Fruit fly (Drosophila melanogaster): ENCODE data around the gene mRNA-cap.

Gene mRNA-cap

DNA sequence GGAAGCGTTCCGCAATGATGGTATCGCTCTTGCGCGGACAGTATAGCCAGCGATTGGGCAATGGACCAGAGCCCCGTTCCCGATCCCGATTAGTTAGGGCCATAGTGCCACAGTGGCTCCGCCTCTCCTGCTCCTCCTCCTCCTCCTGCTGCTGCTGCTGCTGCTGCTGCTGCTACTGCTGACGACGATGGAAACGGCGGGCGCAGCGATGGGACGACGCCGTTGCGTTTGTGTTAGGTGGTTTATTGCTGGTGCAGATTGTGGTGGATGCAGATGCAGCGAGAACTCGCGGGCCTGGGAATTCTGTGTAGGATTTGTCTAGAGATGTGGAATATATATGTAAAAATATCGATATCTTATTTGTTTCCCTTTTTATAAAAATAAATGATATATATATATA is at the start of gene mRNA-cap:
TSS of gene mRNA-cap (minus strand) at position 344 of the 400 bp plus-strand sequence.
- TF ChIP-seq CG17801 (GFP tag; optimal IDR thresholded peaks at IDR 0.05; ENCODE audit: partially characterized antibody) = no peak

DNA sequence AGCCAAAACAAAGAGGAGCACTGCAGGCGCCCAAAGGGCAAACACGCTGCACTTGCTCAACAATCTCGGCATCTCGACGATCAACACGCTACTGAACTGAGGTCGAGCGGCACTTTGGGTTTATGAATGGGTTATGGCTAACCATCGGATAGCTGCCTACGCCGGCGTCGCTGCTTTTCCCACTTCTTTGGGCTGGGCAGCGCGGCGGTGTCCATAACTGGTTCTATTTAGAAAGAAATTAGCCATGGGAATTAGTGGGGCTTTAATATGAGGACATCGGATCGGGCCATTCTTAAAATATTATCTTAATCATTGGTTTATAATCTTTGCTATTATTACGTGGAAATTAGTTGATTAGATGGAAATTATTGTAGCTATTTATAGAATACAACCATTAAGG is 46.7 kb upstream of the mRNA-cap start, which contains the start of gene CG9400:
TSS of gene CG9400 (minus strand) at position 101 of the 400 bp plus-strand sequence.
- no peak for TF ChIP-seq CG17801 (GFP tag; optimal IDR thresholded peaks at IDR 0.05; ENCODE audit: partially characterized antibody)

DNA sequence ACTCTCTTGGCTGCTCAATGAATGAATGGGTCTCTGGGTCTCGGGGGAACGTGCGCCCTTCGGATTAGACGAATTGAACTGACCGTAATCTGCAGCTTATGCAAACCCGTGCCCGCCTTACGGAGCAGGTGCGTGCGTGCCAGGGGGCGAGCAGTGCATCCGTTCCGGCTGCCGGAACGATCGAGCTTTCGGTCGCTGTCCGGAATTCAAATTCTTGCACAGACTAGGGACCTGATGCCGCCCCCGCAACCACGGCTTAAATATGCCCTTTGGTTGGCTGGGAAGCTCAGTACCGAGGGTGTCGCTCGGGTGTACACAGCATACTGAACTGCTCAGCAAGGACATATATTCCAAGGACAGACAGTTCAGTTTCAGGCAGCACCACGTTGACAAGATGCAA is 34.8 kb upstream of the mRNA-cap start, which contains the start of gene Muc12Ea:
TSS of gene Muc12Ea (plus strand) at position 301 of the 400 bp plus-strand sequence.
- TF ChIP-seq CG17801 (GFP tag; optimal IDR thresholded peaks at IDR 0.05; ENCODE audit: partially characterized antibody) = no peak

DNA sequence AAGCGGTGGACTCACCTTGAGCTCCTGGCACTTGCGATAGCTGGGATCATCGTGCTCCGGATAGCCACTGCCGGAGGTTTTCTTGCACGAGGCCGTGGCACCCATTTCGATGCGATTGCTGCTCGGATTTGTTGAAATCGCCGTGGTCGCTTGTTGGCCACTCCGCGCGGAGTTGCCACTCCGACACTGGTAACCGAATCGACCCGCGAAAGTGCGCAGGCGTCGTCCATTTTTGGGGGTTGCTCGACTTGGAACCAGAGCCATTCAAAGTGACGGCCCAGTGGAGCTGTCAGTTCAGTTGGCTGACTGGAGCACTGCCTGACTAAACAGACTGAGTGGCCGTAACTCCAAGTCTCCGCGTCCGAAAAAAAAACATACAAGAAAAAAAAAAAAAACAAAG is 23.5 kb upstream of the mRNA-cap start, which contains the start of the genes CG13404 and na:
TSS of gene CG13404 (minus strand) at position 176 of the 400 bp plus-strand sequence.
TSS of gene na (plus strand) at position 293 of the 400 bp plus-strand sequence.
- TF ChIP-seq CG17801 (GFP tag; optimal IDR thresholded peaks at IDR 0.05; ENCODE audit: partially characterized antibody) = no peak

DNA sequence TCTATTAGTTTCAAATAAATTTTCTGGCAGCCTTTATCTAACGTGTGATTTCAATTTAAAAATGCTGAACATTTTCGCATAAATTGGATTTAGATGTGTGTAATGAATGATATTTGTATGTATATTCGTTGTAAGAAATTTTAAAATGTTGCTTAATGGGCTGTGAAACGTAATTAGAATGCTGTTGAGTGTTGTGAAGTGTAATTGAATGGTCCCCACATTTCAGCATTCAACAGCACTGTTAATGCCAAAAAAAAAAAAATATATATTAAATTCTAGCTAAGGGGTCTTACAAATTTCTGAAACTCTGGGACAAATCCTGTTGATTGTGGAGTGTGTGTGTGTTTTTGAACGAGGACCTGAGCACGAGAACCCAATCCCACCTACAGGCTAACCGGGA is 22.5 kb upstream of the mRNA-cap start:
- no peak for TF ChIP-seq CG17801 (GFP tag; optimal IDR thresholded peaks at IDR 0.05; ENCODE audit: partially characterized antibody)

DNA sequence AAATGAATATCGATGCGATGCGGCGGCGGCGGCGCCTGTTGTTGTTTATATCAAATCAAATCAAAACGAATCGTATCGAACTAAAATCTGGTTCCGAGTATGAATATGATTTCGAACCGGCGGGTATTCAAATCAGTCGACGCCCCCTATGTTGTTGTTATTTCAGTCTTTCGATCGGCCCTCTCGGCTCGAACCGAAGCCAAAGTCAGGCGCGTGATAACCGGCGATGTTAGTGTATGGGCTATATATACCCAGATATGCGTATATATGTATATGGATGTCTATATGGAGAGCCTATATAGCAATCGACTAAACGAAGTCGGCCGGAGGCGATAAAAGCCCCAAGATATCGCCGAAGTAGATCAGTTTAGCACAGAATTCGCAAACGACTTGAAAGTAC is 18.2 kb upstream of the mRNA-cap start, which contains the start of the genes CG46317 and Tat:
TSS of gene CG46317 (plus strand) at position 361 of the 400 bp plus-strand sequence.
TSS of gene Tat (plus strand) at position 361 of the 400 bp plus-strand sequence.
- no peak for TF ChIP-seq CG17801 (GFP tag; optimal IDR thresholded peaks at IDR 0.05; ENCODE audit: partially characterized antibody)

DNA sequence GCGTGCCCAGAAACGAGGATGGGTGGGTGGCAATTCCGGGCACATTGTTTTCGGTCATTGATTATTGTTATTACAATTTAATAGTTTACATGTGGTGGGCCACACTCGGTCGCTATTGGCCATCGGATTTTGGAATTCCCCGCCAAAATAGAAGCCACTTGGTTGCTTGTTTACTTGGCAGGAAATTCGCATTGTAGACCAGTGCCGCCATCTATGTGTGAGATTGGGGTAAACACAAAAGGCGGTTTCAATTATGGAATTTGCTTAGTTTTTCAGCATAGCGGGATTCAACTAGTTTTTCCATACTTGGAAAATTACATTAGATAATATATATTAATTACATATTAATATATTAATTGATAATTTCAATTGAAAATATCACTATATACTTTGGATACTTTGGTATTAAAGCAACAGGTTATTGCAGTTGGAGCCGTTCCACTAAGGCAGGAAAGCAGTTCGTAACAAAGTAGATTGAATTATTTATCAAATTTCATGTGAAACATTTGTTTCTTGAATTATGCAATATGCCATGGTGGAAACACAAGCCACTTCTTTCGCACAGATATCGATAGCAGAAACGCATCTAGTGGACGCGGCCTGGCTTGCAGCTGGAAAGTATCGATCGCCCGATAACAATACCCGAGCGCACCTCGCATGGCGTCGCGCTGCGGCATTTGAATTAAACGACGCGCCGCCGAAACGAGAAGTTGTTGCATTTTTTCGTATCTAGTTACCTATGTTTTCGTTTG is 4.6 kb upstream of the mRNA-cap start, which contains the start of gene mud:
TSS of gene mud (plus strand) at position 698 of the 752 bp plus-strand sequence.
- no peak for TF ChIP-seq CG17801 (GFP tag; optimal IDR thresholded peaks at IDR 0.05; ENCODE audit: partially characterized antibody)

DNA sequence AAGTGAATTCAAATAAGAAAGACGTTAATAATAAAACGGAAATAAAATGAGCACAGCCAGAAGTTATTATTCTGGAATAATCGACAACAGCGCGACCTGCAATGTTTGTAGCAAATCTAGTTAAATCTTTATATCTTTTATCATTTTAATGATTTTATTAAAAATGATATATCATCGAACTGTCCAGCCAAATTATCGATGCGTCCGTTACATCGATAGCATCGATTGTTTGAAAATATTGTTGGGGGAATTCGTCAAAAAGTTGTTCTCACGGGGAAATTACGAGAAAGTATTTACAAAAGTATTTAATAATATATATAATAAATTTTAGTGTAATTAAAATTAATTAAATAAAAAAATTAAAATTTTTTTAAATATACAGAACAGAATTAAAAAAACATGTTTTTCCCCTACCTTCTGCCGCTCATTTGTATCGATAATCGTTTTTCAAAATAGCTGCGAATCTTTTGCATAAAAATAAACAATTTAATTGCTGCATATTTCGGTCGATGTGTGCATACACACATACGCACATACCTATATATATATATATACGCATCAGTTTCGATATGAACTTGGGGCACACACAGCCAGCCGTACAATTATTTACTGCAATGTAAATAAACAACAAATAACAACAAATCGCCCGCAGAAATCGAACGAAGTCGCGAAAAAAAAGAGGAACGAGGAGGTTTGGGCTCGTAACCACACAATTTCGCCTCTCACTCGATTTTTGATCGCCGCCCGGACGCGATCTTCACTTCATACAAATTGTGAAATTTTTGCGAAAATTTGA is 517 bp upstream of the mRNA-cap start, which contains the start of gene CG32599:
TSS of gene CG32599 (plus strand) at position 746 of the 796 bp plus-strand sequence.
- no peak for TF ChIP-seq CG17801 (GFP tag; optimal IDR thresholded peaks at IDR 0.05; ENCODE audit: partially characterized antibody)

DNA sequence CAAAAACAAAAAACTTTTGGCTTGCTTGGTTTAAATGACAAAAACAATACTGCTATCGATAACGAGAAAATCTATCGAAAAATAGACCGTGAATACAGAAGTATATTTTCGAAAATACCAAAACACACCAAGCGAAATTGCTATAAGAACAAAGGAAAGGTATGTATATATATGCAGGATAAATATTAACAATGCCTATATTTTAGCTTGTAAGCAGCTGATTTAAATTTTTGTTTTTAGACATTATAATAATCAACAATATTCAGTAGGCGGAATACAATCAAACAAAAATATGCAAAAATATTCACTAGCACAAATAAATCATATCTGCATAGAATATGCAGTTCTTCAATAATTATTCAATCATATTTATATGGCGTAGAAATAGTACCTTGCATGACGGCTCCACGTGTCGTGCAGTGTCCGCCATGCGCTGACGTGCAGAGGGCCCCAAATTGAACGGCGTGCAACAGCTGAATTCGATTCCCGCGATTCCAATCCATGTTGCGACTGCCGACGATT is 4.7 kb downstream of the mRNA-cap start, which contains the start of the genes Fbxl4 and Dus2:
TSS of gene Fbxl4 (minus strand) at position 51 of the 522 bp plus-strand sequence.
TSS of gene Dus2 (plus strand) at position 116 of the 522 bp plus-strand sequence.
- TF ChIP-seq CG17801 (GFP tag; optimal IDR thresholded peaks at IDR 0.05; ENCODE audit: partially characterized antibody) = peak; percentile 92

DNA sequence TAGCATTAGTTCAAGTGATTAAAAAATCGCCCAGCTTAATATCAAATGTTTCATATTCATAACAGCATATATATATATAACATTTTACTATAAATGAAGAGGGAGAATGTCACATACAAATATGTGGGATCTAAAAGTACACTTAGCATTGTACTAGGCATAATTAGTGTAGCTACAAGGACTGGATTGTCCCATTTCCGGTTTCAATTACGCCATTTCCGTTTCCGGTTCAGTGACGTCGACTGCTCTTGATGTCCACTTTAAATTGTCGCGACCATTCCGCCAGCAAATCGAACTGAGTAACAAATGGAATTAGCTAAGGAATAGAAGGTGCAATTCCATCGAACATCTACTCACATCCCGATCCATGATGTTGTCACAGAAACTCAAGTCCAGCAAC is 8.2 kb downstream of the mRNA-cap start:
- TF ChIP-seq CG17801 (GFP tag; optimal IDR thresholded peaks at IDR 0.05; ENCODE audit: partially characterized antibody) = no peak

DNA sequence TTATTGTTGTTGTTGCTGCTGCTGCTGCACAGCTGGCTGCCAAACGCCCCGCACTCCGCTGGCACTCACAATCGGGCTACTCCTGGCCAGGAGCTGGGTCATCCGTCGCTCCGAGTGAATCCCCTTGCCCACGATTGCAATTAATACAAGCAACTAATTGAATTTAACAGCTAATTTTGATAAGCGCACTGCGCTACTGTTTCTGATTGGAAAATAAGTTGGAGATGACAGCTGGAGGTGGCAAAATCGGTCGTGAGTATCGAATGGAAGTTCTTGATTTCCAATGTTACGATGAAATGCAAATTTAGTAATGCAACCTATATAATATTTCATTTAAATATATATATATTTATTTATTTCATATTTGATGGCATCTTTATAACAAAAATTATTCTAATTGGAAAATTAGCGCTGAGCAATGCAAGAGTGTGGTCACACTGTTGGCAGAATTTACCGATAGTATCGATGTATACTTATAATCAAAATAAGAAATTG is 8.7 kb downstream of the mRNA-cap start, which contains the start of gene CG42271:
TSS of gene CG42271 (minus strand) at position 224 of the 495 bp plus-strand sequence.
- peak; percentile 59 for TF ChIP-seq CG17801 (GFP tag; optimal IDR thresholded peaks at IDR 0.05; ENCODE audit: partially characterized antibody)

DNA sequence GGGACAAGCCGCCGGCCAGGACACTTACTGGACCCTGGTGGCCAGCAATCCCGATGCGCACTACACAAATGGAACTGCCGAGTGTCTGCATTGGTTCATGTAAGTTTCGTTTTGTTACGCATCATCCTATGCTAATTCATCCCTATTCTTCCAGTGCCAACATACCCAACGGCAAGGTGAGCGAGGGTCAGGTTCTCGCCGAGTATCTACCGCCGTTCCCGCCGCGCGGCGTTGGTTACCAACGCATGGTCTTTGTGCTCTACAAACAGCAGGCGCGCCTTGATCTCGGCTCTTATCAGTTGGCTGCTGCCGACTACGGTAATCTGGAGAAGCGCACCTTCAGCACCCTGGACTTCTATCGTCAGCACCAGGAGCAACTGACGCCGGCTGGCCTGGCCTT is 15.6 kb downstream of the mRNA-cap start:
- TF ChIP-seq CG17801 (GFP tag; optimal IDR thresholded peaks at IDR 0.05; ENCODE audit: partially characterized antibody) = no peak

DNA sequence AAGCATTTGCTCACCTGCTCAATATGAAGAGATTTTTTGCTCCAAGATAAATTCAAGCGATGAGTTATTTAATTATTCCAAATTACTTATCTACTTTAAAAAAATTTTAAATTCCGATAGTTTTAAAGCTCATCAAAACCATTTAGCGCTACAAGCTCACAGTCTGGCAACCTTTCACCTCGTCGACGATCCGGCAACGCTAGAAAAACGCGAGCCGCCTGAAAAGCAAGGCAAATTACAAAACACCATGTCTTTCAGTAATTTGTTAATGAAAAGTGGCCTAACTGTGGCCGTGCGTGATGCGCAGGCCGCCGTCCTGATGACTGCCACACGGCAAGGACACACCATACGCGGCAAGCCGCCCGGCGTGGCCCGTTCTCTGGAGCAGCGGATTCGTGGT is 16.5 kb downstream of the mRNA-cap start, which contains the start of gene mRpL38:
TSS of gene mRpL38 (plus strand) at position 197 of the 400 bp plus-strand sequence.
- no peak for TF ChIP-seq CG17801 (GFP tag; optimal IDR thresholded peaks at IDR 0.05; ENCODE audit: partially characterized antibody)

DNA sequence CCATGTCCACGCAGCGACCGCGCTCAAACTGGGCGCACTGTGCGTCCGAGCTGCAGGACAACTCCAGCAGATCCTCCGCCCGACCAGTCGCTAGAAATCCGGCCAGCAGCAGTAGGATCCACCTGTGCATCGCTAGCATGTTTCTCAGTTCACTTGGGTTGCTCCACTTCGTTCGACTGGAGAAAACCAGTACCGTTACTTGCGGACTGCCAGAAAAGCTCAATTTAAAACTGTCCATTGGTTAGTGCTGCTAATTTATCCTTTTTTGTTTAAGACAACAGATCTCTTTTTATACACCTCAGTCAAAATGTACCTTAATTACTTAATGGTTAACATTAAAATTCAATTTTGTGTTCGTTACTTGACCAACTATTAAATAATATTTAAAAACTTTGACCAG is 17.0 kb downstream of the mRNA-cap start, which contains the start of gene CG11674:
TSS of gene CG11674 (minus strand) at position 215 of the 400 bp plus-strand sequence.
- TF ChIP-seq CG17801 (GFP tag; optimal IDR thresholded peaks at IDR 0.05; ENCODE audit: partially characterized antibody) = no peak

Measured in ovary, adult (tissue).